Fruit fly (Drosophila melanogaster) whole organism, wandering third instar larva: ENCODE measurements around the gene Rab1.

ENCODE experiments used
- CG32264 ChIP-seq: fragments of 200-800 bp; sonication (Bioruptor generic); optimal IDR thresholded peaks from 2 replicates; lab custom pipeline; 2016; ENCODE audit warnings: missing biosample characterization, missing genetic modification characterization
- CG9705 ChIP-seq: fragments of 200-800 bp; sonication (Bioruptor generic); optimal IDR thresholded peaks from 2 replicates; lab custom pipeline; 2018; ENCODE audit warnings: missing biosample characterization, mild to moderate bottlenecking, missing genetic modification characterization
- CrebA ChIP-seq: fragments of 200-800 bp; sonication (Bioruptor generic); optimal IDR thresholded peaks from 2 replicates; lab custom pipeline; 2016; ENCODE audit warnings: missing biosample characterization, mild to moderate bottlenecking, missing genetic modification characterization, borderline replicate concordance
- Dif ChIP-seq: fragments of 200-275, 200-300 bp; sonication (Bioruptor generic); optimal IDR thresholded peaks from 2 replicates; lab custom pipeline; 2018; ENCODE audit warnings: missing biosample characterization, missing genetic modification characterization; ENCODE audit not compliant: partially characterized antibody
- GATAd ChIP-seq: sonication (Bioruptor generic); optimal IDR thresholded peaks from 2 replicates; lab custom pipeline; 2016; ENCODE audit warnings: missing biosample characterization, missing genetic modification characterization
- HLH106 ChIP-seq: fragments of 200-800 bp; optimal IDR thresholded peaks from 3 replicates; lab custom pipeline; 2019; ENCODE audit warnings: missing biosample characterization, mild to moderate bottlenecking, missing genetic modification characterization, moderate library complexity
- Hnf4 ChIP-seq: fragments of 200-800 bp; sonication (Bioruptor generic); optimal IDR thresholded peaks from 2 replicates; lab custom pipeline; 2016; ENCODE audit warnings: missing biosample characterization, mild to moderate bottlenecking, missing genetic modification characterization
- Hr78 ChIP-seq: fragments of >200 bp; optimal IDR thresholded peaks from 2 replicates; lab custom pipeline; 2017; ENCODE audit warnings: missing biosample characterization, missing genetic modification characterization
- Hr83 ChIP-seq: fragments of 200-300 bp; sonication (Bioruptor generic); optimal IDR thresholded peaks from 2 replicates; lab custom pipeline; 2016; ENCODE audit warnings: missing biosample characterization, mild to moderate bottlenecking, missing genetic modification characterization, moderate library complexity; ENCODE audit not compliant: poor library complexity, severe bottlenecking
- Jra ChIP-seq: sonication (Bioruptor generic); optimal IDR thresholded peaks from 2 replicates; lab custom pipeline; 2016; ENCODE audit warnings: missing biosample characterization, missing genetic modification characterization
- Myc ChIP-seq: fragments of >200 bp; optimal IDR thresholded peaks from 2 replicates; lab custom pipeline; 2017
- N ChIP-seq: fragments of >200 bp; optimal IDR thresholded peaks from 2 replicates; lab custom pipeline; 2018; ENCODE audit warnings: missing biosample characterization, missing external identifiers, missing genetic modification characterization
- OdsH ChIP-seq: fragments of 200-800 bp; sonication (Bioruptor generic); optimal IDR thresholded peaks from 2 replicates; lab custom pipeline; 2016; ENCODE audit warnings: missing biosample characterization, mild to moderate bottlenecking, missing genetic modification characterization
- Rel ChIP-seq, 2 experiments: fragments of 200-800 bp; sonication (Bioruptor generic) in 1 of 2; optimal IDR thresholded peaks; 2 replicates in 1 of 2; 3 replicates in 1 of 2; lab custom pipeline; 2016 to 2019; ENCODE audit warnings: mild to moderate bottlenecking in 2 of 2, missing biosample characterization in 2 of 2, missing genetic modification characterization in 2 of 2, moderate library complexity in 1 of 2
- Sp1 ChIP-seq: fragments of 200-800 bp; sonication (Bioruptor generic); optimal IDR thresholded peaks from 3 replicates; lab custom pipeline; 2019; ENCODE audit warnings: missing biosample characterization, mild to moderate bottlenecking, missing genetic modification characterization, moderate library complexity
- Vsx2 ChIP-seq: fragments of 200-300, 225-300 bp; sonication (Bioruptor generic); optimal IDR thresholded peaks from 2 replicates; lab custom pipeline; 2018; ENCODE audit warnings: missing biosample characterization, missing genetic modification characterization; ENCODE audit not compliant: partially characterized antibody
- br ChIP-seq: fragments of 200-800 bp; sonication (Bioruptor generic); optimal IDR thresholded peaks from 2 replicates; lab custom pipeline; 2016; ENCODE audit warnings: missing biosample characterization, missing genetic modification characterization
- dl ChIP-seq, 2 experiments: fragments of 175-275, 200-275 bp in 1 of 2; fragments of 200-275 bp in 1 of 2; sonication (Bioruptor generic); optimal IDR thresholded peaks; lab custom pipeline; 2018; ENCODE audit warnings: mild to moderate bottlenecking in 2 of 2, missing biosample characterization in 2 of 2, missing genetic modification characterization in 2 of 2, moderate library complexity in 2 of 2; ENCODE audit not compliant: partially characterized antibody in 2 of 2, insufficient read depth in 1 of 2
- dmrt93B ChIP-seq: fragments of 200-800 bp; sonication (Bioruptor generic); optimal IDR thresholded peaks from 2 replicates; lab custom pipeline; 2018; ENCODE audit warnings: missing biosample characterization, mild to moderate bottlenecking, missing genetic modification characterization
- dsf ChIP-seq: sonication (Bioruptor generic); optimal IDR thresholded peaks from 2 replicates; lab custom pipeline; 2016; ENCODE audit warnings: missing biosample characterization, missing genetic modification characterization, borderline replicate concordance
- ey ChIP-seq: fragments of 200-800 bp; sonication (Bioruptor generic); optimal IDR thresholded peaks from 2 replicates; lab custom pipeline; 2016; ENCODE audit warnings: missing biosample characterization, missing genetic modification characterization
- foxo ChIP-seq, 2 experiments: fragments of 200-800 bp; sonication (Bioruptor generic); optimal IDR thresholded peaks; 2 replicates in 1 of 2; 3 replicates in 1 of 2; lab custom pipeline; 2016 to 2017; ENCODE audit warnings: missing biosample characterization in 2 of 2, missing genetic modification characterization in 2 of 2
- fru ChIP-seq: fragments of 200-800 bp; sonication (Bioruptor generic); optimal IDR thresholded peaks from 3 replicates; lab custom pipeline; 2016; ENCODE audit warnings: missing biosample characterization, mild to moderate bottlenecking, missing genetic modification characterization
- h ChIP-seq: fragments of 200-800 bp; sonication (Bioruptor generic); optimal IDR thresholded peaks from 3 replicates; lab custom pipeline; 2016; ENCODE audit warnings: missing biosample characterization, mild to moderate bottlenecking, missing genetic modification characterization
- jim ChIP-seq: fragments of 175-275, 200-325 bp; sonication (Bioruptor generic); optimal IDR thresholded peaks from 2 replicates; lab custom pipeline; 2016; ENCODE audit warnings: missing biosample characterization, mild to moderate bottlenecking, missing genetic modification characterization
- lola ChIP-seq: fragments of >200 bp; optimal IDR thresholded peaks from 2 replicates; lab custom pipeline; 2017; ENCODE audit warnings: missing biosample characterization, missing genetic modification characterization
- psq ChIP-seq: fragments of 200-800 bp; sonication (Bioruptor generic); optimal IDR thresholded peaks from 3 replicates; lab custom pipeline; 2017; ENCODE audit warnings: missing biosample characterization, mild to moderate bottlenecking, missing genetic modification characterization, moderate library complexity
- rgr ChIP-seq: fragments of 200-800 bp; sonication (Bioruptor generic); optimal IDR thresholded peaks from 3 replicates; lab custom pipeline; 2016; ENCODE audit warnings: missing biosample characterization, mild to moderate bottlenecking, missing genetic modification characterization
- sv ChIP-seq: fragments of 200-800 bp; sonication (Bioruptor generic); optimal IDR thresholded peaks from 3 replicates; lab custom pipeline; 2016; ENCODE audit warnings: missing biosample characterization, missing genetic modification characterization
- tai ChIP-seq: sonication (Bioruptor generic); optimal IDR thresholded peaks from 2 replicates; lab custom pipeline; 2016; ENCODE audit warnings: missing biosample characterization, missing genetic modification characterization
- usp ChIP-seq: fragments of >200 bp; optimal IDR thresholded peaks from 2 replicates; lab custom pipeline; 2017; ENCODE audit warnings: missing biosample characterization, missing genetic modification characterization
- woc ChIP-seq: sonication (Bioruptor generic); optimal IDR thresholded peaks from 2 replicates; lab custom pipeline; 2016; ENCODE audit warnings: missing biosample characterization, mild to moderate bottlenecking, missing genetic modification characterization

Rab1 gene

dm6 chr3R:21241332-21241731 lies 27.5 kb downstream of the Rab1 start:
- TF ChIP-seq Myc (lab: Kevin White, UChicago): no peak
- TF ChIP-seq lola (GFP tag; lab: Kevin White, UChicago): no peak
- no peak for TF ChIP-seq br (GFP tag; lab: Kevin White, UChicago)
- no peak for TF ChIP-seq CG9705 (GFP tag; lab: Kevin White, UChicago)
- no peak for TF ChIP-seq dmrt93B (GFP tag; lab: Kevin White, UChicago)
- no peak for TF ChIP-seq jim
- no peak for TF ChIP-seq Rel (GFP tag; optimal IDR thresholded peaks at IDR 0.05; lab: Kevin White, UChicago)
- no peak for TF ChIP-seq Rel (tag; optimal IDR thresholded peaks at IDR 0.05; lab: Kevin White, UChicago)

- TF ChIP-seq Hnf4 (GFP tag; lab: Kevin White, UChicago) (no peak), CrebA (no peak)
These were observed 31.8 kb downstream of the Rab1 start, which contains the start of gene e for dm6 chr3R:21237099-21237498. Gene e (minus strand): TSS chr3R:21237177.

dm6 chr3R:21224230-21224629 lies 44.6 kb downstream of the Rab1 start:
- TF ChIP-seq Rel (GFP tag; optimal IDR thresholded peaks at IDR 0.05; lab: Kevin White, UChicago) (no peak), Rel (tag; optimal IDR thresholded peaks at IDR 0.05; lab: Kevin White, UChicago) (peak; percentile 23), OdsH (peak; percentile 31), rgr (GFP tag; lab: Kevin White, UChicago) (peak; percentile 9), dmrt93B (GFP tag; lab: Kevin White, UChicago) (no peak), h (peak; percentile 44), foxo (GFP tag; optimal IDR thresholded peaks at IDR 0.05; lab: Kevin White, UChicago) (peak in 1 of 2 experiments; percentile 58), Hr78 (GFP tag; lab: Kevin White, UChicago) (no peak), GATAd (GFP tag; lab: Kevin White, UChicago) (no peak), br (GFP tag; lab: Kevin White, UChicago) (peak; percentile 34), HLH106 (tag; lab: Kevin White, UChicago) (peak; percentile 43), psq (peak; percentile 40)

- TF ChIP-seq CG32264 (GFP tag; lab: Kevin White, UChicago): no peak
- peak; percentile 21 for TF ChIP-seq Dif (GFP tag; lab: Kevin White, UChicago)
- peak; percentile 7 for TF ChIP-seq fru (GFP tag; lab: Kevin White, UChicago)
- peak; percentile 47 for TF ChIP-seq br (GFP tag; lab: Kevin White, UChicago)
- TF ChIP-seq psq: peak; percentile 35
- peak; percentile 71 for TF ChIP-seq sv (GFP tag; lab: Kevin White, UChicago)
- TF ChIP-seq HLH106 (tag; lab: Kevin White, UChicago): peak; percentile 51
- TF ChIP-seq dmrt93B (GFP tag; lab: Kevin White, UChicago): no peak
- TF ChIP-seq dl (GFP tag; optimal IDR thresholded peaks at IDR 0.05; lab: Kevin White, UChicago; ENCODE audit: insufficient read depth in 1 of 2, partially characterized antibody in 2 of 2): no peak
- TF ChIP-seq Hr83 (GFP tag; lab: Kevin White, UChicago): peak; percentile 90
- peak; percentile 36 for TF ChIP-seq Sp1 (GFP tag; lab: Kevin White, UChicago)
- TF ChIP-seq dsf (GFP tag; lab: Kevin White, UChicago): no peak
- peak; percentile 48 for TF ChIP-seq N
- TF ChIP-seq jim: no peak
- no peak for TF ChIP-seq Jra
- TF ChIP-seq woc (GFP tag; lab: Kevin White, UChicago): no peak
- TF ChIP-seq foxo (GFP tag; optimal IDR thresholded peaks at IDR 0.05; lab: Kevin White, UChicago): peak in 1 of 2 experiments; percentile 63
- peak; percentile 65 for TF ChIP-seq CG9705 (GFP tag; lab: Kevin White, UChicago)
- TF ChIP-seq tai (GFP tag; lab: Kevin White, UChicago): no peak
- TF ChIP-seq GATAd (GFP tag; lab: Kevin White, UChicago): no peak
- no peak for TF ChIP-seq Hnf4 (GFP tag; lab: Kevin White, UChicago)
- TF ChIP-seq ey: peak; percentile 50
- TF ChIP-seq h: peak; percentile 73
- peak; percentile 79 for TF ChIP-seq rgr (GFP tag; lab: Kevin White, UChicago)
- TF ChIP-seq CrebA: no peak
- TF ChIP-seq Vsx2 (GFP tag; lab: Kevin White, UChicago): no peak
- TF ChIP-seq Myc (lab: Kevin White, UChicago): peak; percentile 79
- no peak for TF ChIP-seq usp
- TF ChIP-seq Rel (GFP tag; optimal IDR thresholded peaks at IDR 0.05; lab: Kevin White, UChicago): no peak
- TF ChIP-seq Rel (tag; optimal IDR thresholded peaks at IDR 0.05; lab: Kevin White, UChicago): peak; percentile 46
These were observed 45.3 kb downstream of the Rab1 start, which contains the start of the genes CG3337 and Nelf-A for dm6 chr3R:21223453-21224057. Gene CG3337 (minus strand): TSS chr3R:21223584. Gene Nelf-A (plus strand): TSS chr3R:21223704.
